Fruit fly (Drosophila melanogaster) whole organism, pupa: ENCODE measurements around the gene CG13907.

ENCODE experiments used
- CG12605 ChIP-seq: fragments of 200-800 bp; sonication (Bioruptor generic); IDR thresholded peaks from 2 replicates; pipeline ENCODE4 v1.3.6; 2022; ENCODE audit warnings: missing biosample characterization, missing genetic modification characterization
- CG34367 ChIP-seq: fragments of 200-800 bp; sonication (Bioruptor generic); optimal IDR thresholded peaks from 2 replicates; lab custom pipeline; 2018; ENCODE audit warnings: missing biosample characterization, mild to moderate bottlenecking, missing genetic modification characterization
- CG8159 ChIP-seq: fragments of 200-800 bp; sonication (Bioruptor generic); optimal IDR thresholded peaks from 3 replicates; lab custom pipeline; 2018; ENCODE audit warnings: missing biosample characterization, mild to moderate bottlenecking, missing genetic modification characterization, moderate library complexity
- CG9948 ChIP-seq: fragments of 200-800 bp; sonication (Bioruptor generic); optimal IDR thresholded peaks from 2 replicates; lab custom pipeline; 2018; ENCODE audit warnings: missing biosample characterization, mild to moderate bottlenecking, missing genetic modification characterization, moderate library complexity
- D1 ChIP-seq: fragments of 200-800 bp; sonication (Bioruptor generic); optimal IDR thresholded peaks from 2 replicates; lab custom pipeline; 2018; ENCODE audit warnings: missing biosample characterization, mild to moderate bottlenecking, missing genetic modification characterization, moderate library complexity
- EcR ChIP-seq: fragments of 200-800 bp; sonication (Bioruptor generic); optimal IDR thresholded peaks from 3 replicates; lab custom pipeline; 2019; ENCODE audit warnings: missing biosample characterization, missing genetic modification characterization, mild to moderate bottlenecking, moderate library complexity, missing genetic modification reagents
- Ets98B ChIP-seq: fragments of 200-800 bp; sonication (Bioruptor generic); IDR thresholded peaks from 2 replicates; pipeline ENCODE4 v1.3.6; 2022; ENCODE audit warnings: missing biosample characterization, missing genetic modification characterization
- Snoo ChIP-seq: fragments of 200-800 bp; sonication (Bioruptor generic); optimal IDR thresholded peaks from 3 replicates; lab custom pipeline; 2017; ENCODE audit warnings: missing biosample characterization, mild to moderate bottlenecking, missing genetic modification characterization, inconsistent platforms
- gl ChIP-seq: fragments of 200-800 bp; sonication (Bioruptor generic); optimal IDR thresholded peaks from 2 replicates; lab custom pipeline; 2018; ENCODE audit warnings: missing biosample characterization, mild to moderate bottlenecking, missing genetic modification characterization

dm6 chr3L:897080-897479, 15.3 kb upstream of the CG13907 start, which contains the start of gene CG34057:
- TF ChIP-seq CG12605 (GFP tag; lab: Robert Waterston, UW) = no peak
- no peak for TF ChIP-seq gl (tag; lab: Kevin White, UChicago)
- no peak for TF ChIP-seq CG8159 (tag; lab: Kevin White, UChicago)
- TF ChIP-seq Ets98B (GFP tag; lab: Robert Waterston, UW) = no peak
- no peak for TF ChIP-seq CG9948 (tag; lab: Kevin White, UChicago)
- TF ChIP-seq EcR (GFP tag; lab: Kevin White, UChicago) = no peak
- no peak for TF ChIP-seq CG34367 (tag; lab: Kevin White, UChicago)
- no peak for TF ChIP-seq Snoo (tag; lab: Kevin White, UChicago)
- TF ChIP-seq D1 (tag; lab: Kevin White, UChicago) = no peak
